Fruit fly (Drosophila melanogaster): ENCODE measurements around the gene ND-13B.

The ND-13B gene

DNA sequence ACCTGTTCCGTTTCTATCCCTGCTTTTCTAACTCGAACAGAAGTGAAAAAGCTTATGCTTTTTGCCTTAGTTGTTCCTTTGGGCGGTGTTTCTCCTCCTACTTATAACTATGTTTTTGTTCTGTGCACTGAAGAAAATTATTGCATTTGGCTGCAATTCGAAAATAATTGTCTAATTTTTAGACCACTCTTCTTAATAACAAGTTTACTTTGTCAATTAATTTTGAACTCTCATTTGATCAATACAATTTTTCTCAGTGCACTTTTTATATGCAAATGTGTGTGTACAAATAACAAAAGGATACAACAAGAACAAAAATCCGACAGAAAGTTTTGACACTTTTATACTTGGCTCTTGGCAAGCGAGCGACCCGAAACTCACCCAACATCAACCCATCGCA is 41.2 kb upstream of the ND-13B start (continued):
- no peak for TF ChIP-seq Ravus (GFP tag; IDR thresholded peaks at IDR 0.05)
- TF ChIP-seq gcm2 (GFP tag; optimal IDR thresholded peaks at IDR 0.05): no peak
- TF ChIP-seq hth (optimal IDR thresholded peaks at IDR 0.05): no peak
- TF ChIP-seq slp2 (GFP tag; optimal IDR thresholded peaks at IDR 0.05): no peak
- peak; percentile 40 for TF ChIP-seq ssp (GFP tag; IDR thresholded peaks at IDR 0.05)
- peak; percentile 26 for TF ChIP-seq CG13296 (GFP tag; optimal IDR thresholded peaks at IDR 0.05)
- TF ChIP-seq Ssrp (tag; optimal IDR thresholded peaks at IDR 0.05): peak; percentile 69
- TF ChIP-seq Dp (GFP tag; optimal IDR thresholded peaks at IDR 0.05): no peak
- peak in 1 of 2 experiments; percentile 85 for TF ChIP-seq eve (GFP tag; optimal IDR thresholded peaks at IDR 0.05)
- TF ChIP-seq CG12236 (GFP tag; optimal IDR thresholded peaks at IDR 0.05): no peak
- TF ChIP-seq grn (GFP tag; optimal IDR thresholded peaks at IDR 0.05): peak; percentile 18
- TF ChIP-seq CG3838 (GFP tag; optimal IDR thresholded peaks at IDR 0.05): no peak
- TF ChIP-seq tap (tag; optimal IDR thresholded peaks at IDR 0.05): no peak
- no peak for TF ChIP-seq Six4 (GFP tag; optimal IDR thresholded peaks at IDR 0.05)
- TF ChIP-seq CG11560 (tag; IDR thresholded peaks at IDR 0.05): no peak
- no peak for TF ChIP-seq CG31224 (GFP tag; IDR thresholded peaks at IDR 0.05)
- peak; percentile 28 for TF ChIP-seq CG16815 (GFP tag; optimal IDR thresholded peaks at IDR 0.05)
- no peak for TF ChIP-seq Dref (GFP tag; IDR thresholded peaks at IDR 0.05)
- TF ChIP-seq CG32532 (GFP tag; IDR thresholded peaks at IDR 0.05): peak; percentile 49; the same call in 1 of the 2 replicates
- TF ChIP-seq Sox100B (GFP tag; optimal IDR thresholded peaks at IDR 0.05): no peak
- TF ChIP-seq pb (GFP tag; optimal IDR thresholded peaks at IDR 0.05): peak; percentile 63
- TF ChIP-seq zfh1 (GFP tag; IDR thresholded peaks at IDR 0.05): no peak
- TF ChIP-seq Xrp1 (GFP tag; IDR thresholded peaks at IDR 0.05): 0 out of 2 replicates have a peak, but pooled peaks have one; percentile 54
- no peak for TF ChIP-seq z (GFP tag; IDR thresholded peaks at IDR 0.05)
- peak; percentile 1 for TF ChIP-seq gcm (GFP tag; optimal IDR thresholded peaks at IDR 0.05)
- no peak for TF ChIP-seq CG14965 (GFP tag; optimal IDR thresholded peaks at IDR 0.05; ENCODE audit: borderline replicate concordance)
- no peak for TF ChIP-seq HLH4C (GFP tag; IDR thresholded peaks at IDR 0.05; ENCODE audit: partially characterized antibody)
- peak; percentile 52 for TF ChIP-seq CG12299 (tag; optimal IDR thresholded peaks at IDR 0.05)
- TF ChIP-seq emc (GFP tag; optimal IDR thresholded peaks at IDR 0.05): no peak
- TF ChIP-seq CG32767 (GFP tag; IDR thresholded peaks at IDR 0.05): peak; percentile 67
- peak; percentile 73; the same call in 1 of the 2 replicates for TF ChIP-seq Awh (GFP tag; IDR thresholded peaks at IDR 0.05)
- no peak for TF ChIP-seq CG42726 (GFP tag; IDR thresholded peaks at IDR 0.05; ENCODE audit: partially characterized antibody)
- no peak for TF ChIP-seq CG11093 (GFP tag; IDR thresholded peaks at IDR 0.05)
- TF ChIP-seq CG2712 (tag; optimal IDR thresholded peaks at IDR 0.05): peak; percentile 48
- TF ChIP-seq chinmo (GFP tag; IDR thresholded peaks at IDR 0.05; ENCODE audit: partially characterized antibody): no peak
- TF ChIP-seq CG43689 (GFP tag; IDR thresholded peaks at IDR 0.05): peak; percentile 40; the same call in 1 of the 2 replicates
- TF ChIP-seq jing (GFP tag; optimal IDR thresholded peaks at IDR 0.05): peak; percentile 38
- TF ChIP-seq Doc2 (GFP tag; IDR thresholded peaks at IDR 0.05): no peak
- TF ChIP-seq trem (tag; optimal IDR thresholded peaks at IDR 0.05): no peak
- TF ChIP-seq lab (GFP tag; optimal IDR thresholded peaks at IDR 0.05): peak; percentile 63
- TF ChIP-seq MBD-R2 (GFP tag; IDR thresholded peaks at IDR 0.05): no peak
- TF ChIP-seq Ada2b (GFP tag; IDR thresholded peaks at IDR 0.05): no peak
- no peak for TF ChIP-seq Hr78 (GFP tag; optimal IDR thresholded peaks at IDR 0.05)
- peak; percentile 60 for TF ChIP-seq Bteb2 (GFP tag; optimal IDR thresholded peaks at IDR 0.05)
- TF ChIP-seq CG2875 (GFP tag; optimal IDR thresholded peaks at IDR 0.05): peak; percentile 6
- TF ChIP-seq insv (GFP tag; optimal IDR thresholded peaks at IDR 0.05): no peak
- no peak for TF ChIP-seq tna (GFP tag; IDR thresholded peaks at IDR 0.05; ENCODE audit: partially characterized antibody)
- TF ChIP-seq ci (GFP tag; IDR thresholded peaks at IDR 0.05): peak; percentile 79
- TF ChIP-seq wor (GFP tag; IDR thresholded peaks at IDR 0.05): 0 out of 2 replicates have a peak, but pooled peaks have one; percentile 38
- no peak for TF ChIP-seq CG10565 (GFP tag; optimal IDR thresholded peaks at IDR 0.05)
- TF ChIP-seq CG8290 (GFP tag; optimal IDR thresholded peaks at IDR 0.05): peak; percentile 10
- peak in 1 of 2 experiments; percentile 65 for TF ChIP-seq CG8290 (tag; optimal IDR thresholded peaks at IDR 0.05)
